Fruit fly (Drosophila melanogaster): ENCODE results near the gene ND-15.

The ND-15 gene

DNA sequence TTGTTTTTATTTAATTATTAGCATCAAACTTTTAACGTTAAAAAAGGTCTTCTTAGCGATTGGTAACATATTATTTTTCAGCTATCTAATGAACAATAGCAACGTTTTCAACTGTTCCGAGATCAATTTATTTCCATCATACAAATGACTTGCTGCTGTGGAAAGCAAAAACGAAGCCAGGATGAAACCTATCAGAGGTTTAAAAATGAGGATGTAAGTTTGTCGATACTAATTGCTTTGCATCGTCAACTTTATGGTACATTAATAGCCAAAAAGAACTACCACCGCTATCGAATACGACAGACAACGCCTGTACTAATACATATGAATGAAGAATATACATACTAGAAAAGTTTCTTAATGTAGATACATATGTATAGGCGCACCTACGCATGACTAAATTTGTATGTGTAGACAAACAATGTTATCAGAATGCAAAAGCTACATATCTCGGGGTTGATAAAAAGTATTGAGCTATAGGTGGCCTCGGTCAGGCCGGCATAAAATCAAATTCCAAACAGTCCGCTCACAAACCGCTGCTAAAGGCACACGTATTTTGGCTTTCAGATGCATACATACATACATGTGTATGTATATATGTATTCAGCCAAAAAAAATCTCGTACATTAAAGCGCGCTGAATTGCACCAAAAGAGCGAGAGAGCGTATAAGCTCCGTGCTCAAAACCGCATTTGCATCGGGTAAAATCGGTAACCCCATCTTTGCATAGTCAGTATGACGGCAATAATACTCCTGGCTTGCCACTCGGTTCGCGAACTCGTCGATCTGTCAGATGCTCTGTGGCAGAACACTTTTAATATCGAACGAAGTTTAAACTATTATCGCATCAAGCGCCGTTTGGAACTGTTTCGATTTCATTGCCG, 42.4 kb upstream of the ND-15 start (continued):
- TF ChIP-seq CG31365 (tag; optimal IDR thresholded peaks at IDR 0.05): no peak
- no peak for TF ChIP-seq slou (GFP tag; optimal IDR thresholded peaks at IDR 0.05)
- peak; percentile 12; the same call in 1 of the 3 replicates for TF ChIP-seq knrl (GFP tag; IDR thresholded peaks at IDR 0.05; ENCODE audit: partially characterized antibody)
- peak; percentile 77 for TF ChIP-seq Med (GFP tag)
- TF ChIP-seq br (optimal IDR thresholded peaks at IDR 0.05): no peak
- TF ChIP-seq Side (GFP tag; optimal IDR thresholded peaks at IDR 0.05): no peak
- peak; percentile 35 for TF ChIP-seq ewg (GFP tag; optimal IDR thresholded peaks at IDR 0.05)
- TF ChIP-seq CG30403 (GFP tag; optimal IDR thresholded peaks at IDR 0.05): no peak
- TF ChIP-seq CG18476 (GFP tag; optimal IDR thresholded peaks at IDR 0.05): no peak
- TF ChIP-seq dati (GFP tag; IDR thresholded peaks at IDR 0.05): no peak
- TF ChIP-seq CG5245 (GFP tag; optimal IDR thresholded peaks at IDR 0.05): no peak
- peak; percentile 24 for TF ChIP-seq CG2678 (tag; optimal IDR thresholded peaks at IDR 0.05)
- TF ChIP-seq CG3281 (GFP tag; optimal IDR thresholded peaks at IDR 0.05): peak; percentile 14
- peak; percentile 98 for TF ChIP-seq sd (tag; optimal IDR thresholded peaks at IDR 0.05)
- peak; percentile 27 for TF ChIP-seq CG15514 (GFP tag; optimal IDR thresholded peaks at IDR 0.05)
- peak; percentile 5 for TF ChIP-seq Hand (GFP tag; optimal IDR thresholded peaks at IDR 0.05)
- no peak for TF ChIP-seq oc (tag; optimal IDR thresholded peaks at IDR 0.05)
- peak; percentile 14 for TF ChIP-seq pzg (GFP tag; optimal IDR thresholded peaks at IDR 0.05)
- TF ChIP-seq CG12942 (GFP tag; optimal IDR thresholded peaks at IDR 0.05): no peak
- peak; percentile 86; the same call in 1 of the 2 replicates for TF ChIP-seq Dip2 (GFP tag; IDR thresholded peaks at IDR 0.05)
- no peak for TF ChIP-seq CG12155 (GFP tag; optimal IDR thresholded peaks at IDR 0.05)
- TF ChIP-seq CG32767 (GFP tag; IDR thresholded peaks at IDR 0.05): peak; percentile 40; the same call in 1 of the 2 replicates
- no peak for TF ChIP-seq CG18262 (tag; optimal IDR thresholded peaks at IDR 0.05)
- TF ChIP-seq Doc3 (GFP tag; IDR thresholded peaks at IDR 0.05; ENCODE audit: partially characterized antibody): peak; percentile 45; the same call in 1 of the 3 replicates
- no peak for TF ChIP-seq crc (GFP tag; optimal IDR thresholded peaks at IDR 0.05)
- TF ChIP-seq C15 (GFP tag; IDR thresholded peaks at IDR 0.05): no peak
- TF ChIP-seq CG30020 (tag; optimal IDR thresholded peaks at IDR 0.05): no peak
- no peak for TF ChIP-seq CG11695 (GFP tag; IDR thresholded peaks at IDR 0.05)
- no peak for TF ChIP-seq bcd (GFP tag; optimal IDR thresholded peaks at IDR 0.05)
- peak; percentile 2 for TF ChIP-seq CG3995 (GFP tag; optimal IDR thresholded peaks at IDR 0.05)
- TF ChIP-seq cg (GFP tag; optimal IDR thresholded peaks at IDR 0.05): peak; percentile 90
- TF ChIP-seq ftz-f1 (GFP tag; optimal IDR thresholded peaks at IDR 0.05): peak; percentile 66
- no peak for TF ChIP-seq CG34224 (GFP tag; IDR thresholded peaks at IDR 0.05; ENCODE audit: partially characterized antibody)
- no peak for TF ChIP-seq chn (GFP tag; optimal IDR thresholded peaks at IDR 0.05)
- no peak for TF ChIP-seq zf30C (GFP tag; optimal IDR thresholded peaks at IDR 0.05)
- peak; percentile 53 for TF ChIP-seq Bgb (GFP tag; IDR thresholded peaks at IDR 0.05; ENCODE audit: partially characterized antibody)
- no peak for TF ChIP-seq Ets65A (GFP tag)
- no peak for TF ChIP-seq ssp (GFP tag; IDR thresholded peaks at IDR 0.05)
- no peak for TF ChIP-seq nerfin-2 (GFP tag; IDR thresholded peaks at IDR 0.05; ENCODE audit: partially characterized antibody)
- no peak for TF ChIP-seq CG8290 (GFP tag; optimal IDR thresholded peaks at IDR 0.05)
- peak in 1 of 2 experiments; percentile 42 for TF ChIP-seq CG8290 (tag; optimal IDR thresholded peaks at IDR 0.05)
- TF ChIP-seq CG34422 (GFP tag; IDR thresholded peaks at IDR 0.05): no peak
- no peak for TF ChIP-seq CG31224 (GFP tag; IDR thresholded peaks at IDR 0.05)
- TF ChIP-seq jing (GFP tag; optimal IDR thresholded peaks at IDR 0.05): no peak
- no peak for TF ChIP-seq seq (GFP tag; IDR thresholded peaks at IDR 0.05)
- TF ChIP-seq CTCF (GFP tag; optimal IDR thresholded peaks at IDR 0.05): peak; percentile 91
- no peak for TF ChIP-seq Ssrp (tag; optimal IDR thresholded peaks at IDR 0.05)
- no peak; the same call in 1 of the 2 replicates for TF ChIP-seq CG31441 (GFP tag; IDR thresholded peaks at IDR 0.05)
- TF ChIP-seq ranshi (GFP tag; IDR thresholded peaks at IDR 0.05): no peak
- TF ChIP-seq Nf-YA (GFP tag; IDR thresholded peaks at IDR 0.05): no peak
- no peak for TF ChIP-seq sima (GFP tag; optimal IDR thresholded peaks at IDR 0.05)
